Worm (Caenorhabditis elegans): ENCODE data around the gene mrps-34.

DNA sequence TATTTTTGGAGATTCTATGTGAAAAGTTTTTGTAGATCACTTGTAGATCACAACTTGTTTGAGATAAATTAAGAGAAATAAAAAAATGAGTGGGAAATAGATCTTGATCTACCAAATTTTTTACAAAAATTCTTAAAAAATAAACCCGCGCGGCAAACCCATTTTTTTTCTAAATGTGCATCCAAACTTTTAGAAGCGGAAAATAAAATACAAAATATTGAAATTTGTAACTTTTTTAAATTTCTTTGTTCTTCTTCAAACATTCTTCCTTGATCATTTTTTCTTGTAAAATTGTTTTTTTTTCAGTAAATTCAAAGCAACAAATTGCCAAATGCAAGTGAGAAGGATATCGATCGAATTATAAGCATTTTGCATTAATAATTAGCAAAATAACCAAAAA is 22.2 kb downstream of the mrps-34 start, which contains the start of gene cdh-4:
- TF ChIP-seq nhr-12 (tag; optimal IDR thresholded peaks at IDR 0.05) (no peak), nhr-77 (tag; optimal IDR thresholded peaks at IDR 0.05) (no peak), Y55F3AM.14 (GFP tag; optimal IDR thresholded peaks at IDR 0.05) (no peak), aly-2 (tag; optimal IDR thresholded peaks at IDR 0.05) (no peak), nhr-237 (tag; optimal IDR thresholded peaks at IDR 0.05) (no peak), lsy-2 (tag; optimal IDR thresholded peaks at IDR 0.05) (no peak), nhr-25 (tag; optimal IDR thresholded peaks at IDR 0.05) (no peak), unc-62 (GFP tag; optimal IDR thresholded peaks at IDR 0.05) (no peak), R02D3.7 (tag; optimal IDR thresholded peaks at IDR 0.05) (no peak)
